Fruit fly (Drosophila melanogaster) whole organism, embryonic: ENCODE measurements around the gene CG11970.

ENCODE experiments used
- Abd-B ChIP-seq: fragments of 200-800 bp; sonication (Bioruptor generic); optimal IDR thresholded peaks from 2 replicates; lab custom pipeline; 2018; ENCODE audit warnings: missing biosample characterization, mild to moderate bottlenecking, missing genetic modification characterization, moderate library complexity
- B-H2 ChIP-seq: fragments of 200-800 bp; sonication (Bioruptor generic); optimal IDR thresholded peaks from 2 replicates; lab custom pipeline; 2018; ENCODE audit warnings: missing biosample characterization, mild to moderate bottlenecking, missing genetic modification characterization
- BtbVII ChIP-seq: fragments of 200-800 bp; sonication (Bioruptor generic); optimal IDR thresholded peaks from 3 replicates; lab custom pipeline; 2017; ENCODE audit warnings: missing biosample characterization, mild to moderate bottlenecking, missing genetic modification characterization
- CG10267 ChIP-seq: fragments of 200-800 bp; sonication (Bioruptor generic); optimal IDR thresholded peaks from 2 replicates; lab custom pipeline; 2018; ENCODE audit warnings: missing biosample characterization, mild to moderate bottlenecking, missing genetic modification characterization, moderate library complexity
- CG11504 ChIP-seq: fragments of 200-800 bp; sonication (Bioruptor generic); optimal IDR thresholded peaks from 3 replicates; lab custom pipeline; 2019; ENCODE audit warnings: missing biosample characterization, mild to moderate bottlenecking, missing genetic modification characterization, moderate library complexity
- CG14860 ChIP-seq: fragments of 200-800 bp; sonication (Bioruptor generic); IDR thresholded peaks from 3 replicates; pipeline ENCODE4 v1.3.6; 2022; ENCODE audit warnings: missing biosample characterization, missing genetic modification characterization; ENCODE audit not compliant: partially characterized antibody
- CG15011 ChIP-seq: fragments of 200-800 bp; sonication (Bioruptor generic); optimal IDR thresholded peaks from 3 replicates; lab custom pipeline; 2018; ENCODE audit warnings: missing biosample characterization, mild to moderate bottlenecking, missing genetic modification characterization
- CG2120 ChIP-seq: fragments of 200-800 bp; sonication (Bioruptor generic); optimal IDR thresholded peaks from 3 replicates; lab custom pipeline; 2016; ENCODE audit warnings: missing biosample characterization, missing genetic modification characterization
- CG2129 ChIP-seq: fragments of 200-800 bp; sonication (Bioruptor generic); IDR thresholded peaks from 2 replicates; pipeline ENCODE4 v1.3.6; 2022; ENCODE audit warnings: missing biosample characterization, missing genetic modification characterization; ENCODE audit not compliant: partially characterized antibody
- CG2712 ChIP-seq: fragments of 200-800 bp; optimal IDR thresholded peaks from 3 replicates; lab custom pipeline; 2019; ENCODE audit warnings: missing biosample characterization, mild to moderate bottlenecking, missing genetic modification characterization, moderate library complexity
- CG32532 ChIP-seq: fragments of 200-800 bp; sonication (Bioruptor generic); IDR thresholded peaks from 2 replicates; pipeline ENCODE4 v1.3.6; 2022; ENCODE audit warnings: missing biosample characterization, missing genetic modification characterization
- CG42726 ChIP-seq: fragments of 200-800 bp; sonication (Bioruptor generic); IDR thresholded peaks from 2 replicates; pipeline ENCODE4 v1.3.6; 2022; ENCODE audit warnings: missing biosample characterization, missing genetic modification characterization; ENCODE audit not compliant: partially characterized antibody
- CG5953 ChIP-seq: fragments of 200-800 bp; sonication (Bioruptor generic); IDR thresholded peaks from 2 replicates; pipeline ENCODE4 v1.3.6; 2022; ENCODE audit warnings: missing biosample characterization, missing genetic modification characterization
- CTCF ChIP-seq: fragments of 200-800 bp; sonication (Bioruptor generic); optimal IDR thresholded peaks from 2 replicates; lab custom pipeline; 2017; ENCODE audit warnings: missing biosample characterization, mild to moderate bottlenecking, missing genetic modification characterization, moderate library complexity
- Camta ChIP-seq: fragments of 200-800 bp; sonication (Bioruptor generic); optimal IDR thresholded peaks from 2 replicates; lab custom pipeline; 2016; ENCODE audit warnings: missing biosample characterization, missing genetic modification characterization
- Dek ChIP-seq: fragments of 200-800 bp; sonication (Bioruptor generic); optimal IDR thresholded peaks from 3 replicates; lab custom pipeline; 2019; ENCODE audit warnings: missing biosample characterization, mild to moderate bottlenecking, missing genetic modification characterization, moderate library complexity
- Drgx ChIP-seq: fragments of 200-800 bp; sonication (Bioruptor generic); IDR thresholded peaks from 2 replicates; pipeline ENCODE4 v1.3.6; 2022; ENCODE audit warnings: missing biosample characterization, missing genetic modification characterization
- Fer1 ChIP-seq: fragments of 200-800 bp; sonication (Bioruptor generic); optimal IDR thresholded peaks from 2 replicates; lab custom pipeline; 2017; ENCODE audit warnings: missing biosample characterization, mild to moderate bottlenecking, missing genetic modification characterization
- HLH4C ChIP-seq: fragments of 200-800 bp; sonication (Bioruptor generic); IDR thresholded peaks from 3 replicates; pipeline ENCODE4 v1.3.6; 2022; ENCODE audit warnings: missing biosample characterization, missing genetic modification characterization; ENCODE audit not compliant: partially characterized antibody
- Hsf ChIP-seq: fragments of 200-800 bp; sonication (Bioruptor generic); optimal IDR thresholded peaks from 3 replicates; lab custom pipeline; 2016; ENCODE audit warnings: missing biosample characterization, missing genetic modification characterization
- Mes4 ChIP-seq: fragments of 200-800 bp; sonication (Bioruptor generic); optimal IDR thresholded peaks from 2 replicates; lab custom pipeline; 2016; ENCODE audit warnings: missing biosample characterization, missing genetic modification characterization
- Mrtf ChIP-seq: fragments of 200-800 bp; sonication (Bioruptor generic); IDR thresholded peaks from 3 replicates; pipeline ENCODE4 v1.3.6; 2022; ENCODE audit warnings: missing biosample characterization, missing genetic modification characterization
- NFAT ChIP-seq: fragments of 200-800 bp; sonication (Bioruptor generic); IDR thresholded peaks from 2 replicates; pipeline ENCODE4 v1.3.6; 2022; ENCODE audit warnings: missing biosample characterization, missing genetic modification characterization
- PHDP ChIP-seq: fragments of 200-800 bp; sonication (Bioruptor generic); optimal IDR thresholded peaks from 3 replicates; lab custom pipeline; 2018; ENCODE audit warnings: missing biosample characterization, mild to moderate bottlenecking, missing genetic modification characterization, moderate library complexity
- Sry-δ ChIP-seq: fragments of 200-800 bp; sonication (Bioruptor generic); optimal IDR thresholded peaks from 2 replicates; lab custom pipeline; 2016; ENCODE audit warnings: missing biosample characterization, missing genetic modification characterization
- YL-1 ChIP-seq: fragments of 200-800 bp; sonication (Bioruptor generic); optimal IDR thresholded peaks from 3 replicates; lab custom pipeline; 2017; ENCODE audit warnings: missing biosample characterization, mild to moderate bottlenecking, missing genetic modification characterization
- cad ChIP-seq: fragments of >200 bp; optimal IDR thresholded peaks from 2 replicates; lab custom pipeline; 2017; ENCODE audit warnings: missing biosample characterization, missing genetic modification characterization
- cg ChIP-seq: fragments of 200-800 bp; sonication (Bioruptor generic); optimal IDR thresholded peaks from 3 replicates; lab custom pipeline; 2019; ENCODE audit warnings: missing biosample characterization, mild to moderate bottlenecking, missing genetic modification characterization, moderate library complexity
- chinmo ChIP-seq: fragments of 200-800 bp; sonication (Bioruptor generic); IDR thresholded peaks from 4 replicates; pipeline ENCODE4 v1.3.6; 2022; ENCODE audit warnings: missing biosample characterization, missing genetic modification characterization; ENCODE audit not compliant: partially characterized antibody
- chm ChIP-seq: fragments of 200-800 bp; sonication (Bioruptor generic); IDR thresholded peaks from 2 replicates; pipeline ENCODE4 v1.3.6; 2022; ENCODE audit warnings: missing biosample characterization, missing genetic modification characterization
- corto ChIP-seq: fragments of 200-800 bp; sonication (Bioruptor generic); optimal IDR thresholded peaks from 2 replicates; lab custom pipeline; 2016; ENCODE audit warnings: missing biosample characterization, mild to moderate bottlenecking, missing genetic modification characterization, moderate library complexity
- croc ChIP-seq: fragments of 200-800 bp; sonication (Bioruptor generic); conservative IDR thresholded peaks from 3 replicates; pipeline ENCODE4 v1.3.6; 2022; ENCODE audit warnings: missing biosample characterization, missing genetic modification characterization
- dpn ChIP-seq, 2 experiments: fragments of 200-800 bp; sonication (Bioruptor generic); optimal IDR thresholded peaks; 3 replicates each; lab custom pipeline; 2016; ENCODE audit warnings: missing biosample characterization in 2 of 2, missing genetic modification characterization in 2 of 2
- ftz-f1 ChIP-seq: fragments of 200-800 bp; sonication (Bioruptor generic); optimal IDR thresholded peaks from 2 replicates; lab custom pipeline; 2016; ENCODE audit warnings: missing biosample characterization, missing genetic modification characterization
- gcm ChIP-seq: fragments of 200-800 bp; sonication (Bioruptor generic); optimal IDR thresholded peaks from 2 replicates; lab custom pipeline; 2019; ENCODE audit warnings: missing biosample characterization, mild to moderate bottlenecking, missing genetic modification characterization, moderate library complexity
- hb ChIP-seq: fragments of 200-800 bp; sonication (Bioruptor generic); IDR thresholded peaks from 3 replicates; pipeline ENCODE4 v1.3.6; 2022; ENCODE audit warnings: missing biosample characterization, missing genetic modification characterization; ENCODE audit not compliant: partially characterized antibody
- hbn ChIP-seq: fragments of 200-800 bp; sonication (Bioruptor generic); IDR thresholded peaks from 2 replicates; pipeline ENCODE4 v1.3.6; 2022; ENCODE audit warnings: missing biosample characterization, missing genetic modification characterization; ENCODE audit not compliant: partially characterized antibody
- inv ChIP-seq: fragments of 200-800 bp; sonication (Bioruptor generic); IDR thresholded peaks from 2 replicates; pipeline ENCODE4 v1.3.6; 2022; ENCODE audit warnings: missing biosample characterization, missing genetic modification characterization; ENCODE audit not compliant: partially characterized antibody
- kni ChIP-seq: fragments of 200-800 bp; sonication (Bioruptor generic); optimal IDR thresholded peaks from 3 replicates; lab custom pipeline; 2017; ENCODE audit warnings: mild to moderate bottlenecking, missing biosample characterization, missing genetic modification reagents, missing genetic modification characterization
- mld ChIP-seq: fragments of 200-800 bp; sonication (Bioruptor generic); IDR thresholded peaks from 3 replicates; pipeline ENCODE4 v1.3.6; 2022; ENCODE audit warnings: missing biosample characterization, missing genetic modification characterization; ENCODE audit not compliant: partially characterized antibody
- pan ChIP-seq, 4 experiments: fragments of >200 bp in 3 of 4; fragments of 200-800 bp in 1 of 4; sonication (Bioruptor generic) in 1 of 4; optimal IDR thresholded peaks in 3 of 4; IDR thresholded peaks in 1 of 4; 2 replicates each; pipeline versions ENCODE4 v1.3.6 to Lab custom; 2017 to 2022; ENCODE audit warnings: missing biosample characterization in 2 of 4, missing genetic modification characterization in 2 of 4, mixed read lengths in 1 of 4
- seq ChIP-seq: fragments of 200-800 bp; sonication (Bioruptor generic); IDR thresholded peaks from 2 replicates; pipeline ENCODE4 v1.3.6; 2022; ENCODE audit warnings: missing biosample characterization, missing genetic modification characterization
- sug ChIP-seq: fragments of 200-800 bp; optimal IDR thresholded peaks from 2 replicates; lab custom pipeline; 2019; ENCODE audit warnings: missing biosample characterization, mild to moderate bottlenecking, missing genetic modification characterization, moderate library complexity
- tup ChIP-seq: fragments of 200-800 bp; sonication (Bioruptor generic); optimal IDR thresholded peaks from 2 replicates; lab custom pipeline; 2016; ENCODE audit warnings: missing biosample characterization, mild to moderate bottlenecking, missing genetic modification characterization, moderate library complexity
- twi ChIP-seq: fragments of 200-800 bp; optimal IDR thresholded peaks from 2 replicates; lab custom pipeline; 2019; ENCODE audit warnings: missing biosample characterization, mild to moderate bottlenecking, missing genetic modification characterization, moderate library complexity
- unc-4 ChIP-seq: fragments of 200-800 bp; sonication (Bioruptor generic); IDR thresholded peaks from 2 replicates; pipeline ENCODE4 v1.3.6; 2022; ENCODE audit warnings: missing biosample characterization, missing genetic modification characterization; ENCODE audit not compliant: partially characterized antibody
- usp ChIP-seq: fragments of >200 bp; optimal IDR thresholded peaks from 2 replicates; lab custom pipeline; 2017; ENCODE audit warnings: missing biosample characterization, missing genetic modification characterization

Gene CG11970

DNA sequence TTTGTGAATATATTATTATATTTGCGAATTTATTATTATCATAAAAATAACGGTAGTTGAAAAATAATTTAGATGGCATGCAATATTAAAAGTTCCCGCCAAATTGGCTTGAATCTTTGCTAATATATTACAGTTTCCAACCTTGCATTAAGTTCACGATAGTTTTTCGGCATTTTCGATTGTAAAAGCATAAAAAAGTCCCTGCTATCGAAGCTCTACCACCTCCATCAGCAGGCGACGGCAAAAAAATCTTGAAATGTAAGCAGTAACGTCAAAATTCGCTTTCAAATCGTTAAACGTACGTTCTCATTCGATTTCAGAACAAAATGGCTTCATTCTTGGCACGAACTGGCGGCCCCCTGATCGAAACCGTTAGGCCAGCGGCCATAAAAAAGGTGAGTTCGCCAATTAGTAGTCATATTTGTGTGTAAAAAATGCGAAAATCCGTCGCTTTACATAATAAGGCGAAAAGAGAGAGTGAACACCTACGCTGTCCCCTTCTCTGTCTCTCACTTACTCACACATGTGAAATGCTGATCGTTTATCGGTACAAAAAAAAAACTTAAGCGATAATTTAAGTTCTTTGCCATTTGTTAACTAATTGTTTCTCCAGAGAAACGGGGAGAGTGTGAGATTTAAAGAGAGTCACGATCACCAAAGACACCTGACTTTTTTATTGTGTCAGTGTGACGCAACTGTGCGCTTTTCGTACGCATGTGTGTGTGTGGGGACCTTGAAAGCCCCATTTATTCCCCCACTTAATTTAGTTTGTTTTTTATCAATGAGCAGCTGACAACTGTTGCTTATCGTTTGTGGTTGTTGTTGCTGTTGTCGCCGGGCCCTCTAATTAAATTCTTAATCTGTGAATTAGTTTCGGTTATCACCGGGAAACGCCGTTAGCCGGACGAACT, 45.8 kb upstream of the CG11970 start, which contains the start of gene ScsbetaA (continued):
- TF ChIP-seq unc-4 (GFP tag; lab: Robert Waterston, UW) = peak; percentile 85
- TF ChIP-seq CG2129 (GFP tag; lab: Robert Waterston, UW) = peak; percentile 17; the same call in 1 of the 2 replicates
- TF ChIP-seq CG42726 (GFP tag; lab: Robert Waterston, UW) = peak; percentile 89
- peak; percentile 2 for TF ChIP-seq kni
- TF ChIP-seq dpn (GFP tag; optimal IDR thresholded peaks at IDR 0.05; lab: Kevin White, UChicago) = peak in 1 of 2 experiments; percentile 8
- peak; percentile 67 for TF ChIP-seq YL-1 (GFP tag; lab: Kevin White, UChicago)
- no peak for TF ChIP-seq croc (GFP tag; lab: Robert Waterston, UW)
- TF ChIP-seq CG32532 (GFP tag; lab: Robert Waterston, UW) = peak; percentile 27; the same call in 1 of the 2 replicates
- peak; percentile 77; the same call in 1 of the 2 replicates for TF ChIP-seq inv
- TF ChIP-seq Mes4 (GFP tag; lab: Kevin White, UChicago) = no peak
- TF ChIP-seq hb = peak; percentile 76; the same call in 2 of the 3 replicates
- TF ChIP-seq PHDP (tag; lab: Kevin White, UChicago) = no peak
- no peak for TF ChIP-seq BtbVII (GFP tag; lab: Kevin White, UChicago)
- peak; percentile 62; the same call in 2 of the 3 replicates for TF ChIP-seq CG14860 (GFP tag; lab: Robert Waterston, UW)
- peak; percentile 15 for TF ChIP-seq CG10267 (tag; lab: Kevin White, UChicago)
- no peak for TF ChIP-seq CG5953 (GFP tag; lab: Robert Waterston, UW)
- TF ChIP-seq cad (GFP tag; lab: Kevin White, UChicago) = no peak
- TF ChIP-seq twi (tag; lab: Kevin White, UChicago) = no peak
- no peak for TF ChIP-seq CG15011 (GFP tag; lab: Kevin White, UChicago)
- TF ChIP-seq Sry-δ = peak; percentile 96
- no peak for TF ChIP-seq usp (GFP tag; lab: Kevin White, UChicago)
- TF ChIP-seq gcm = no peak
- TF ChIP-seq CTCF (GFP tag; lab: Kevin White, UChicago) = peak; percentile 56
- TF ChIP-seq chm (GFP tag; lab: Robert Waterston, UW) = no peak
- TF ChIP-seq Dek (tag; lab: Kevin White, UChicago) = peak; percentile 48
- TF ChIP-seq Fer1 (GFP tag; lab: Kevin White, UChicago) = peak; percentile 2
- TF ChIP-seq sug (tag; lab: Kevin White, UChicago) = peak; percentile 68
- TF ChIP-seq chinmo (GFP tag; lab: Robert Waterston, UW) = peak; percentile 86
- TF ChIP-seq HLH4C (GFP tag; lab: Robert Waterston, UW) = peak; percentile 75
- TF ChIP-seq Camta (GFP tag; lab: Kevin White, UChicago) = no peak
- TF ChIP-seq Abd-B (GFP tag; lab: Kevin White, UChicago) = peak; percentile 84
- TF ChIP-seq corto (GFP tag; lab: Kevin White, UChicago) = no peak
- TF ChIP-seq cg (GFP tag; lab: Kevin White, UChicago) = peak; percentile 81
- TF ChIP-seq pan (optimal IDR thresholded peaks at IDR 0.05; lab: Kevin White, UChicago) = no peak
- TF ChIP-seq pan (GFP tag; optimal IDR thresholded peaks at IDR 0.05 in 1 of 2, IDR thresholded peaks at IDR 0.05 in 1 of 2) = no peak
- peak; percentile 2 for TF ChIP-seq CG2120
- no peak for TF ChIP-seq CG11504 (tag; lab: Kevin White, UChicago)
- peak; percentile 76 for TF ChIP-seq hbn (GFP tag; lab: Robert Waterston, UW)
- peak; percentile 58 for TF ChIP-seq CG2712 (tag; lab: Kevin White, UChicago)
- peak; percentile 62; the same call in 2 of the 3 replicates for TF ChIP-seq mld (GFP tag; lab: Robert Waterston, UW)
- no peak for TF ChIP-seq Mrtf (GFP tag; lab: Robert Waterston, UW)
- no peak for TF ChIP-seq Drgx (GFP tag; lab: Robert Waterston, UW)
- TF ChIP-seq NFAT (GFP tag; lab: Robert Waterston, UW) = no peak
- no peak for TF ChIP-seq seq
- TF ChIP-seq B-H2 (GFP tag; lab: Kevin White, UChicago) = peak; percentile 24
- TF ChIP-seq Hsf (GFP tag; lab: Kevin White, UChicago) = no peak
- peak; percentile 97 for TF ChIP-seq ftz-f1 (GFP tag; lab: Kevin White, UChicago)
- no peak for TF ChIP-seq tup (GFP tag; lab: Kevin White, UChicago)
